Worm (Caenorhabditis elegans): ENCODE measurements around the gene W05H5.1.

DNA sequence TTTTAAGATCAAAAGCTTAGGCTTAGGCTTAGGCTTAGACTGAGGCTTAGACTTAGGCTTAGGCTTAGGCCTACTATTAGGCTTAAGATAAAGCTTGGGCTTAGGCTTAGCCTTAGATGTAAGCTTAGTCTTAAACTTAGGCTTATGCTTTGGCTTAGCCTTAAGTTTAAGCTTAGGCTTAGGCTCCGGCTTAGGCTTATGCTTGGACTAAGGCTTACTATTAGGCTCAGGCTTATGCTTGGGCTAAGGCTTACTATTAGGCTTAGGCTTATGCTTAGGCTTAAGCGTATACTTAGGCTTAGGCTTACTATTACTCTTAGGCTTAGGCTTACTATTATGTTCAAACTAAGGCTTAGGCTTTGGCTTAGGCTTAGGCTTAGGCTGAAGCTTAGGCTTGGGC lies 7.9 kb downstream of the W05H5.1 start:
- no peak for TF ChIP-seq egl-27 (tag; optimal IDR thresholded peaks at IDR 0.05)
- no peak for TF ChIP-seq elt-3 (tag; optimal IDR thresholded peaks at IDR 0.05)
- TF ChIP-seq swsn-7 (tag; optimal IDR thresholded peaks at IDR 0.05), result no peak
- no peak for TF ChIP-seq aha-1 (tag; optimal IDR thresholded peaks at IDR 0.05)

All from whole organism, L1 larva.